Worm (Caenorhabditis elegans) whole organism, L1 larva: ENCODE data around the gene M05D6.9.

ENCODE experiments used
- C04F5.9 ChIP-seq: sonication (generic microtip); optimal IDR thresholded peaks from 2 replicates; lab custom pipeline; 2016; ENCODE audit warnings: missing genetic modification characterization, missing compliant biosample characterization
- C34B4.2 ChIP-seq: sonication (generic microtip); optimal IDR thresholded peaks from 2 replicates; lab custom pipeline; 2017; ENCODE audit warnings: mild to moderate bottlenecking, missing genetic modification characterization, missing compliant biosample characterization
- F16B12.6 ChIP-seq: fragments of 150-350 bp; optimal IDR thresholded peaks from 2 replicates; lab custom pipeline; 2014; ENCODE audit warnings: missing biosample characterization, missing genetic modification characterization
- Y116A8C.19 ChIP-seq: sonication (generic microtip); optimal IDR thresholded peaks from 2 replicates; lab custom pipeline; 2016; ENCODE audit warnings: missing compliant biosample characterization, missing genetic modification characterization, borderline replicate concordance
- aha-1 ChIP-seq: fragments of 150-350 bp; optimal IDR thresholded peaks from 2 replicates; lab custom pipeline; 2014; ENCODE audit warnings: missing biosample characterization, missing genetic modification characterization
- alr-1 ChIP-seq: fragments of 200-800 bp; sonication (Bioruptor generic); optimal IDR thresholded peaks from 2 replicates; lab custom pipeline; 2018; ENCODE audit warnings: borderline replicate concordance, mild to moderate bottlenecking, missing genetic modification characterization, missing compliant biosample characterization
- aly-2 ChIP-seq: fragments of 150-350 bp; optimal IDR thresholded peaks from 2 replicates; lab custom pipeline; 2014; ENCODE audit warnings: missing biosample characterization, missing genetic modification characterization
- ama-1 ChIP-seq: fragments of 150-350 bp; optimal IDR thresholded peaks from 2 replicates; lab custom pipeline; 2014
- blmp-1 ChIP-seq: fragments of 150-350 bp; optimal IDR thresholded peaks from 2 replicates; lab custom pipeline; 2014; ENCODE audit warnings: missing biosample characterization, missing genetic modification characterization
- efl-1 ChIP-seq, 4 experiments: fragments of 150-350 bp; optimal IDR thresholded peaks in 3 of 4; peaks in 1 of 4; 1 replicate in 1 of 4; 2 replicates in 3 of 4; lab custom pipeline; 2014; ENCODE audit warnings: missing biosample characterization in 2 of 4, missing genetic modification characterization in 2 of 4, missing genetic modification reagents in 2 of 4
- egl-13 ChIP-seq: sonication (generic microtip); optimal IDR thresholded peaks from 2 replicates; lab custom pipeline; 2016; ENCODE audit warnings: missing genotype, missing genetic modification reagents, missing genetic modification characterization, missing compliant biosample characterization
- egl-27 ChIP-seq, 2 experiments: fragments of 150-350 bp in 1 of 2; sonication (generic microtip); optimal IDR thresholded peaks; 3 replicates each; lab custom pipeline; 2017 to 2018; ENCODE audit warnings: missing biosample characterization in 2 of 2, missing genetic modification characterization in 2 of 2, missing genetic modification reagents in 2 of 2
- elt-2 ChIP-seq: sonication (generic microtip); optimal IDR thresholded peaks from 2 replicates; lab custom pipeline; 2016; ENCODE audit warnings: missing genetic modification characterization, mild to moderate bottlenecking, inconsistent platforms, missing compliant biosample characterization, missing genetic modification reagents
- elt-3 ChIP-seq, 6 experiments: fragments of 150-350 bp in 1 of 6; sonication (generic microtip); optimal IDR thresholded peaks; 2 replicates each; lab custom pipeline; 2017 to 2018; ENCODE audit warnings: missing biosample characterization in 6 of 6, missing genetic modification characterization in 6 of 6, inconsistent platforms in 1 of 6
- ets-5 ChIP-seq: fragments of 200-800 bp; sonication (Bioruptor generic); IDR thresholded peaks from 2 replicates; pipeline ENCODE4 v1.3.6; 2022; ENCODE audit warnings: missing genetic modification characterization, missing compliant biosample characterization
- hlh-4 ChIP-seq: sonication (generic microtip); optimal IDR thresholded peaks from 2 replicates; lab custom pipeline; 2016; ENCODE audit warnings: mild to moderate bottlenecking, missing genetic modification characterization, missing compliant biosample characterization
- hpl-2 ChIP-seq: fragments of 150-350 bp; optimal IDR thresholded peaks from 2 replicates; lab custom pipeline; 2014; ENCODE audit warnings: missing biosample characterization, missing genetic modification reagents, missing genetic modification characterization
- isw-1 ChIP-seq: fragments of 200-800 bp; sonication (Bioruptor generic); IDR thresholded peaks from 2 replicates; pipeline ENCODE4 v1.3.6; 2022; ENCODE audit warnings: missing genetic modification characterization, missing compliant biosample characterization
- lin-13 ChIP-seq: fragments of 150-350 bp; optimal IDR thresholded peaks from 2 replicates; lab custom pipeline; 2014; ENCODE audit warnings: missing biosample characterization, missing genetic modification reagents, missing genetic modification characterization
- lin-14 ChIP-seq: fragments of 200-800 bp; sonication (Bioruptor generic); optimal IDR thresholded peaks from 2 replicates; lab custom pipeline; 2018; ENCODE audit warnings: mild to moderate bottlenecking, missing genetic modification characterization, moderate library complexity, missing compliant biosample characterization
- lin-15B ChIP-seq: fragments of 150-350 bp; sonication (generic microtip); optimal IDR thresholded peaks from 3 replicates; lab custom pipeline; 2014; ENCODE audit warnings: missing biosample characterization, missing genetic modification characterization
- lir-3 ChIP-seq: sonication (generic microtip); optimal IDR thresholded peaks from 2 replicates; lab custom pipeline; 2016; ENCODE audit warnings: mild to moderate bottlenecking, missing genetic modification characterization, moderate library complexity, missing compliant biosample characterization; ENCODE audit not compliant: poor library complexity
- lsy-2 ChIP-seq, 2 experiments: fragments of 150-350 bp; optimal IDR thresholded peaks; 2 replicates each; lab custom pipeline; 2014; ENCODE audit warnings: missing biosample characterization in 2 of 2, missing genetic modification characterization in 2 of 2
- mep-1 ChIP-seq: fragments of 150-350 bp; optimal IDR thresholded peaks from 2 replicates; lab custom pipeline; 2014; ENCODE audit warnings: missing biosample characterization, missing genetic modification characterization
- nhr-19 ChIP-seq: fragments of 200-800 bp; sonication (Bioruptor generic); conservative IDR thresholded peaks from 2 replicates; pipeline ENCODE4 v1.3.6; 2022; ENCODE audit warnings: missing genetic modification characterization, missing compliant biosample characterization
- nhr-84 ChIP-seq: sonication (generic microtip); optimal IDR thresholded peaks from 2 replicates; lab custom pipeline; 2017; ENCODE audit warnings: missing biosample characterization, missing genetic modification characterization
- nhr-85 ChIP-seq: sonication (generic microtip); peaks from one replicate; lab custom pipeline; 2016; ENCODE audit warnings: missing genetic modification characterization, inconsistent platforms, missing compliant biosample characterization
- nhr-90 ChIP-seq: sonication (generic microtip); optimal IDR thresholded peaks from 2 replicates; lab custom pipeline; 2016; ENCODE audit warnings: mild to moderate bottlenecking, missing genetic modification characterization, missing compliant biosample characterization; ENCODE audit not compliant: poor library complexity
- pax-3 ChIP-seq: fragments of 200-800 bp; sonication (Bioruptor generic); optimal IDR thresholded peaks from 2 replicates; lab custom pipeline; 2018; ENCODE audit warnings: mild to moderate bottlenecking, missing genetic modification characterization, moderate library complexity, missing compliant biosample characterization
- pqm-1 ChIP-seq: sonication (generic microtip); optimal IDR thresholded peaks from 3 replicates; lab custom pipeline; 2017; ENCODE audit warnings: missing biosample characterization, missing genetic modification characterization
- snu-23 ChIP-seq: sonication (generic microtip); optimal IDR thresholded peaks from 2 replicates; lab custom pipeline; 2016; ENCODE audit warnings: missing genetic modification characterization, missing compliant biosample characterization
- sox-4 ChIP-seq: sonication (generic microtip); optimal IDR thresholded peaks from 2 replicates; lab custom pipeline; 2016; ENCODE audit warnings: missing genetic modification characterization, missing compliant biosample characterization
- sptf-1 ChIP-seq: fragments of 150-350 bp; optimal IDR thresholded peaks from 2 replicates; lab custom pipeline; 2014; ENCODE audit warnings: missing biosample characterization, missing genetic modification characterization
- swsn-7 ChIP-seq: sonication (generic microtip); optimal IDR thresholded peaks from 2 replicates; lab custom pipeline; 2016; ENCODE audit warnings: missing genetic modification characterization, missing compliant biosample characterization
- tbx-2 ChIP-seq: sonication (generic microtip); optimal IDR thresholded peaks from 2 replicates; lab custom pipeline; 2016; ENCODE audit warnings: missing genetic modification characterization, missing compliant biosample characterization
- tlp-1 ChIP-seq: fragments of 150-350 bp; optimal IDR thresholded peaks from 2 replicates; lab custom pipeline; 2014; ENCODE audit warnings: missing biosample characterization, missing genetic modification characterization
- unc-30 ChIP-seq: sonication (generic microtip); optimal IDR thresholded peaks from 2 replicates; lab custom pipeline; 2017; ENCODE audit warnings: missing biosample characterization, missing genetic modification characterization
- xbp-1 ChIP-seq: sonication (generic microtip); optimal IDR thresholded peaks from 2 replicates; lab custom pipeline; 2016; ENCODE audit warnings: missing genetic modification characterization, missing compliant biosample characterization
- zip-4 ChIP-seq: fragments of 200-800 bp; sonication (Bioruptor generic); optimal IDR thresholded peaks from 2 replicates; lab custom pipeline; 2018; ENCODE audit warnings: mild to moderate bottlenecking, missing genetic modification characterization, moderate library complexity, missing compliant biosample characterization
- ztf-11 ChIP-seq, 2 experiments: sonication (generic microtip); optimal IDR thresholded peaks; 2 replicates each; lab custom pipeline; 2016 to 2017; ENCODE audit warnings: missing genetic modification characterization in 2 of 2, missing biosample characterization in 1 of 2, missing compliant biosample characterization in 1 of 2

M05D6.9 gene

ce11 chrII:8525133-8525736, 31.2 kb downstream of the M05D6.9 start, which contains the start of the genes prp-9 and mrps-18B (continued):
- TF ChIP-seq tlp-1 (tag; lab: Kevin White, UChicago) (no peak), hpl-2 (no peak), ztf-11 (tag; optimal IDR thresholded peaks at IDR 0.05; lab: Kevin White, UChicago) (no peak), lir-3 (peak; percentile 23), pqm-1 (no peak), unc-30 (tag; lab: Kevin White, UChicago) (no peak), zip-4 (GFP tag; lab: Kevin White, UChicago) (no peak), ama-1 (no peak), hlh-4 (tag; lab: Kevin White, UChicago) (no peak), nhr-84 (tag; lab: Kevin White, UChicago) (no peak), pax-3 (no peak), ets-5 (GFP tag; lab: Robert Waterston, UW) (no peak), swsn-7 (tag; lab: Kevin White, UChicago) (peak; percentile 41), C04F5.9 (no peak), lin-15B (no peak), nhr-90 (tag; lab: Kevin White, UChicago) (peak; percentile 3), sptf-1 (tag; lab: Kevin White, UChicago) (no peak), tbx-2 (tag; lab: Kevin White, UChicago) (no peak), sox-4 (no peak), aly-2 (tag; lab: Kevin White, UChicago) (no peak), isw-1 (GFP tag; lab: Robert Waterston, UW) (no peak), egl-27 (tag; optimal IDR thresholded peaks at IDR 0.05; lab: Kevin White, UChicago) (no peak), lin-13 (GFP tag; lab: Kevin White, UChicago) (no peak), xbp-1 (tag; lab: Kevin White, UChicago) (peak; percentile 34), egl-13 (no peak), C34B4.2 (no peak), nhr-19 (peak; percentile 9; the same call in 1 of the 2 replicates), Y116A8C.19 (tag; lab: Kevin White, UChicago) (no peak), efl-1 (optimal IDR thresholded peaks at IDR 0.05; lab: Kevin White, UChicago) (peak; percentile 30 to 53), efl-1 (GFP tag; optimal IDR thresholded peaks at IDR 0.05 in 1 of 2; lab: Kevin White, UChicago) (peak; percentile 38 to 42), alr-1 (no peak), aha-1 (tag; lab: Kevin White, UChicago) (no peak)
- TF ChIP-seq, all 84 proteins: peak for 23

ce11 chrII:8529176-8529698, 35.2 kb downstream of the M05D6.9 start:
- TF ChIP-seq F16B12.6 (tag; lab: Kevin White, UChicago) (no peak), lin-14 (GFP tag; lab: Kevin White, UChicago) (peak; percentile 2), mep-1 (tag; lab: Kevin White, UChicago) (peak; percentile 9), snu-23 (GFP tag; lab: Kevin White, UChicago) (peak; percentile 13), lsy-2 (tag; optimal IDR thresholded peaks at IDR 0.05; lab: Kevin White, UChicago) (peak in 1 of 2 experiments; percentile 13), elt-2 (tag; lab: Kevin White, UChicago) (no peak), elt-3 (tag; optimal IDR thresholded peaks at IDR 0.05; lab: Kevin White, UChicago) (peak in 1 of 6 experiments; percentile 29), blmp-1 (peak; percentile 75), nhr-85 (tag; lab: Kevin White, UChicago) (peak; percentile 60)
